Fruit fly (Drosophila melanogaster): ENCODE results near the gene Ggt-1.

The Ggt-1 gene

dm6 chrX:18479307-18480134, 32.8 kb downstream of the Ggt-1 start, which contains the start of gene CG32547 (continued):
- TF ChIP-seq CG10462 (GFP tag; optimal IDR thresholded peaks at IDR 0.05): no peak
- no peak for TF ChIP-seq Spps (tag; optimal IDR thresholded peaks at IDR 0.05)
- no peak for TF ChIP-seq danr (GFP tag; IDR thresholded peaks at IDR 0.05)
- no peak for TF ChIP-seq CG14860 (GFP tag; IDR thresholded peaks at IDR 0.05; ENCODE audit: partially characterized antibody)
- TF ChIP-seq CG17186 (GFP tag; optimal IDR thresholded peaks at IDR 0.05): no peak
- peak; percentile 3 for TF ChIP-seq nau (GFP tag; optimal IDR thresholded peaks at IDR 0.05)
- no peak for TF ChIP-seq CG14667 (GFP tag; IDR thresholded peaks at IDR 0.05)
- no peak for TF ChIP-seq CG8089 (GFP tag; optimal IDR thresholded peaks at IDR 0.05)
- no peak for TF ChIP-seq CG2875 (GFP tag; optimal IDR thresholded peaks at IDR 0.05)
- TF ChIP-seq PHDP (tag; optimal IDR thresholded peaks at IDR 0.05): no peak
- TF ChIP-seq mam (GFP tag; optimal IDR thresholded peaks at IDR 0.05): no peak
- no peak for TF ChIP-seq CG8388 (GFP tag; optimal IDR thresholded peaks at IDR 0.05)
- no peak for TF ChIP-seq ash1 (GFP tag; optimal IDR thresholded peaks at IDR 0.05)
- peak; percentile 7 for TF ChIP-seq Sox102F (GFP tag; optimal IDR thresholded peaks at IDR 0.05)
- no peak for TF ChIP-seq CG3838 (GFP tag; optimal IDR thresholded peaks at IDR 0.05)
- no peak for TF ChIP-seq mld (GFP tag; IDR thresholded peaks at IDR 0.05; ENCODE audit: partially characterized antibody)
- no peak for TF ChIP-seq grau (tag; optimal IDR thresholded peaks at IDR 0.05)
- TF ChIP-seq CG34224 (GFP tag; IDR thresholded peaks at IDR 0.05; ENCODE audit: partially characterized antibody): peak; percentile 51; the same call in 2 of the 3 replicates
- no peak for TF ChIP-seq Ada2b (GFP tag; IDR thresholded peaks at IDR 0.05)
- TF ChIP-seq CG6272 (GFP tag; IDR thresholded peaks at IDR 0.05): no peak
- no peak for TF ChIP-seq CG12942 (GFP tag; optimal IDR thresholded peaks at IDR 0.05)
- TF ChIP-seq pan (optimal IDR thresholded peaks at IDR 0.05): no peak
- TF ChIP-seq pan (GFP tag; optimal IDR thresholded peaks at IDR 0.05 in 1 of 2, IDR thresholded peaks at IDR 0.05 in 1 of 2): no peak
- no peak for TF ChIP-seq ato (GFP tag; IDR thresholded peaks at IDR 0.05; ENCODE audit: partially characterized antibody)
- no peak for TF ChIP-seq sug (tag; optimal IDR thresholded peaks at IDR 0.05)
- TF ChIP-seq NC2β (GFP tag; optimal IDR thresholded peaks at IDR 0.05): no peak
- TF ChIP-seq CG8765 (GFP tag; IDR thresholded peaks at IDR 0.05): no peak
- TF ChIP-seq mirr (GFP tag; optimal IDR thresholded peaks at IDR 0.05): no peak
- no peak for TF ChIP-seq HHEX (GFP tag; optimal IDR thresholded peaks at IDR 0.05)
- TF ChIP-seq CG18476 (GFP tag; optimal IDR thresholded peaks at IDR 0.05): no peak
- no peak for TF ChIP-seq yki (optimal IDR thresholded peaks at IDR 0.05)
- TF ChIP-seq CG1647 (GFP tag; optimal IDR thresholded peaks at IDR 0.05): no peak
- no peak for TF ChIP-seq CG13123 (GFP tag; optimal IDR thresholded peaks at IDR 0.05)
- TF ChIP-seq CG32772 (GFP tag; IDR thresholded peaks at IDR 0.05): no peak
- no peak for TF ChIP-seq dati (GFP tag; IDR thresholded peaks at IDR 0.05)
- no peak for TF ChIP-seq CG6854 (GFP tag; optimal IDR thresholded peaks at IDR 0.05)
- no peak for TF ChIP-seq Optix (GFP tag; IDR thresholded peaks at IDR 0.05)
- no peak for TF ChIP-seq shn (GFP tag; optimal IDR thresholded peaks at IDR 0.05)
- peak; percentile 17; the same call in 1 of the 2 replicates for TF ChIP-seq Dref (GFP tag; IDR thresholded peaks at IDR 0.05)
- TF ChIP-seq CG34376 (GFP tag; optimal IDR thresholded peaks at IDR 0.05): no peak
- TF ChIP-seq gce (GFP tag; IDR thresholded peaks at IDR 0.05): no peak
- no peak for TF ChIP-seq ttk (GFP tag; IDR thresholded peaks at IDR 0.05)
- TF ChIP-seq CG31441 (GFP tag; IDR thresholded peaks at IDR 0.05): peak; percentile 16; the same call in 1 of the 2 replicates
- TF ChIP-seq CG42726 (GFP tag; IDR thresholded peaks at IDR 0.05; ENCODE audit: partially characterized antibody): no peak
- no peak for TF ChIP-seq fd102C (GFP tag; optimal IDR thresholded peaks at IDR 0.05)
- no peak for TF ChIP-seq Side (GFP tag; optimal IDR thresholded peaks at IDR 0.05)
- no peak for TF ChIP-seq Dip2 (GFP tag; IDR thresholded peaks at IDR 0.05)
- TF ChIP-seq klu (GFP tag; IDR thresholded peaks at IDR 0.05): no peak
- no peak for TF ChIP-seq gsb (GFP tag; IDR thresholded peaks at IDR 0.05)
- TF ChIP-seq pho (GFP tag; optimal IDR thresholded peaks at IDR 0.05): no peak
- no peak for TF ChIP-seq CG10979 (tag; optimal IDR thresholded peaks at IDR 0.05)

Data from whole organism, embryonic.